Worm (Caenorhabditis elegans) whole organism, late embryonic: ENCODE data around the gene htas-1.
"Not testable (repeated sequence)": the region's sequence is repeated elsewhere in the genome, so short reads cannot be mapped to it uniquely, and the experiment has no call there.

Source experiments
- C38D4.7 ChIP-seq: fragments of 200-800 bp; sonication (Bioruptor generic); optimal IDR thresholded peaks from 2 replicates; lab custom pipeline; 2018; ENCODE audit warnings: mild to moderate bottlenecking, missing genetic modification characterization, moderate library complexity, missing compliant biosample characterization
- F13H6.1 ChIP-seq: sonication (generic microtip); optimal IDR thresholded peaks from 2 replicates; lab custom pipeline; 2016; ENCODE audit warnings: missing genetic modification characterization, missing compliant biosample characterization
- K09A11.1 ChIP-seq: sonication (generic microtip); optimal IDR thresholded peaks from 2 replicates; lab custom pipeline; 2017; ENCODE audit warnings: antibody characterized with exemption, mild to moderate bottlenecking, missing genetic modification characterization, missing compliant biosample characterization; ENCODE audit not compliant: insufficient read depth
- T23F11.4 ChIP-seq: fragments of 200-800 bp; sonication (Bioruptor generic); optimal IDR thresholded peaks from 2 replicates; lab custom pipeline; 2018; ENCODE audit warnings: mild to moderate bottlenecking, missing genetic modification characterization, missing compliant biosample characterization
- ahr-1 ChIP-seq: sonication (generic microtip); optimal IDR thresholded peaks from 2 replicates; lab custom pipeline; 2016; ENCODE audit warnings: missing genetic modification characterization, missing compliant biosample characterization
- ama-1 ChIP-seq: fragments of 150-350 bp; optimal IDR thresholded peaks from 2 replicates; lab custom pipeline; 2014
- ceh-18 ChIP-seq: sonication (generic microtip); optimal IDR thresholded peaks from 2 replicates; lab custom pipeline; 2016; ENCODE audit warnings: missing genetic modification characterization, missing compliant biosample characterization
- ceh-19 ChIP-seq: fragments of 200-800 bp; sonication (Bioruptor generic); optimal IDR thresholded peaks from 2 replicates; lab custom pipeline; 2018; ENCODE audit warnings: mild to moderate bottlenecking, missing genetic modification characterization, missing compliant biosample characterization
- ceh-22 ChIP-seq: sonication (generic microtip); optimal IDR thresholded peaks from 2 replicates; lab custom pipeline; 2017; ENCODE audit warnings: missing biosample characterization, missing genetic modification characterization
- ceh-30 ChIP-seq: fragments of 150-350 bp; optimal IDR thresholded peaks from 2 replicates; lab custom pipeline; 2014; ENCODE audit warnings: missing biosample characterization, missing genetic modification characterization
- ceh-31 ChIP-seq: sonication (generic microtip); optimal IDR thresholded peaks from 2 replicates; lab custom pipeline; 2016; ENCODE audit warnings: missing genetic modification characterization, missing compliant biosample characterization
- ceh-34 ChIP-seq: sonication (generic microtip); optimal IDR thresholded peaks from 2 replicates; lab custom pipeline; 2016; ENCODE audit warnings: mild to moderate bottlenecking, missing genetic modification characterization, missing compliant biosample characterization
- elt-2 ChIP-seq: sonication (generic microtip); optimal IDR thresholded peaks from 2 replicates; lab custom pipeline; 2016; ENCODE audit warnings: missing genetic modification reagents, missing genetic modification characterization, missing compliant biosample characterization
- eyg-1 ChIP-seq: sonication (generic microtip); optimal IDR thresholded peaks from 2 replicates; lab custom pipeline; 2016; ENCODE audit warnings: missing genotype, missing genetic modification characterization, missing compliant biosample characterization
- fkh-6 ChIP-seq: sonication (generic microtip); optimal IDR thresholded peaks from 2 replicates; lab custom pipeline; 2016; ENCODE audit warnings: missing genetic modification characterization, missing compliant biosample characterization
- gmeb-2 ChIP-seq: sonication (generic microtip); optimal IDR thresholded peaks from 2 replicates; lab custom pipeline; 2016; ENCODE audit warnings: missing genetic modification characterization, inconsistent platforms, missing compliant biosample characterization
- hlh-15 ChIP-seq: sonication (generic microtip); optimal IDR thresholded peaks from 2 replicates; lab custom pipeline; 2016; ENCODE audit warnings: missing genetic modification characterization, missing compliant biosample characterization
- hlh-30 ChIP-seq: sonication (generic microtip); optimal IDR thresholded peaks from 2 replicates; lab custom pipeline; 2017; ENCODE audit warnings: antibody characterized with exemption, missing genetic modification characterization, missing compliant biosample characterization; ENCODE audit not compliant: insufficient read depth
- hlh-6 ChIP-seq: sonication (generic microtip); optimal IDR thresholded peaks from 2 replicates; lab custom pipeline; 2016; ENCODE audit warnings: missing genotype, missing genetic modification characterization, missing compliant biosample characterization
- hlh-8 ChIP-seq: sonication (generic microtip); optimal IDR thresholded peaks from 2 replicates; lab custom pipeline; 2016; ENCODE audit warnings: missing genotype, missing genetic modification characterization, missing compliant biosample characterization
- lim-6 ChIP-seq: sonication (generic microtip); optimal IDR thresholded peaks from 2 replicates; lab custom pipeline; 2016; ENCODE audit warnings: missing genetic modification characterization, missing compliant biosample characterization
- lin-11 ChIP-seq: fragments of 200-800 bp; sonication (Bioruptor generic); optimal IDR thresholded peaks from 2 replicates; lab custom pipeline; 2018; ENCODE audit warnings: mild to moderate bottlenecking, missing genetic modification characterization, missing compliant biosample characterization
- pag-3 ChIP-seq: sonication (generic microtip); optimal IDR thresholded peaks from 2 replicates; lab custom pipeline; 2016; ENCODE audit warnings: missing compliant biosample characterization, missing genetic modification characterization, borderline replicate concordance
- pha-2 ChIP-seq: sonication (generic microtip); optimal IDR thresholded peaks from 2 replicates; lab custom pipeline; 2017; ENCODE audit warnings: mild to moderate bottlenecking, missing genetic modification characterization, missing compliant biosample characterization
- pha-4 ChIP-seq: fragments of 150-350 bp; optimal IDR thresholded peaks from 2 replicates; lab custom pipeline; 2018; ENCODE audit warnings: missing biosample characterization, missing genetic modification reagents, missing genetic modification characterization
- pros-1 ChIP-seq: fragments of 150-350 bp; optimal IDR thresholded peaks from 2 replicates; lab custom pipeline; 2014; ENCODE audit warnings: missing biosample characterization, missing genetic modification reagents, missing genetic modification characterization
- ref-2 ChIP-seq: sonication (generic microtip); optimal IDR thresholded peaks from 2 replicates; lab custom pipeline; 2016; ENCODE audit warnings: missing genetic modification characterization, missing compliant biosample characterization
- sox-4 ChIP-seq: sonication (generic microtip); optimal IDR thresholded peaks from 2 replicates; lab custom pipeline; 2017; ENCODE audit warnings: mild to moderate bottlenecking, missing genetic modification characterization, inconsistent platforms, missing compliant biosample characterization
- syd-9 ChIP-seq: sonication (generic microtip); optimal IDR thresholded peaks from 2 replicates; lab custom pipeline; 2016; ENCODE audit warnings: mild to moderate bottlenecking, missing genetic modification characterization, moderate library complexity, missing compliant biosample characterization
- tbx-7 ChIP-seq: sonication (generic microtip); optimal IDR thresholded peaks from 2 replicates; lab custom pipeline; 2016; ENCODE audit warnings: missing genotype, missing genetic modification characterization, missing compliant biosample characterization
- unc-42 ChIP-seq: sonication (generic microtip); optimal IDR thresholded peaks from 2 replicates; lab custom pipeline; 2016; ENCODE audit warnings: missing genotype, missing genetic modification characterization, missing compliant biosample characterization
- unc-86 ChIP-seq: sonication (generic microtip); optimal IDR thresholded peaks from 2 replicates; lab custom pipeline; 2016; ENCODE audit warnings: missing genetic modification characterization, missing compliant biosample characterization

htas-1 gene

ce11 chrIV:9688715-9689114, 5.4 kb upstream of the htas-1 start, which contains the start of gene msp-76:
TSS of gene msp-76 (plus strand) at chrIV:9689015.
- not testable (repeated sequence) for TF ChIP-seq hlh-15, ref-2, pha-4 (tag; lab: Kevin White, UChicago)

ce11 chrIV:9682514-9682913, 819 bp downstream of the htas-1 start, which contains the start of gene ins-7:
TSS of gene ins-7 (minus strand) at chrIV:9682845.
- no peak for TF ChIP-seq pha-4 (tag; lab: Kevin White, UChicago)
- TF ChIP-seq hlh-15 (tag; lab: Kevin White, UChicago), result no peak
- TF ChIP-seq hlh-6 (tag; lab: Kevin White, UChicago), result no peak
- TF ChIP-seq gmeb-2 (tag; lab: Kevin White, UChicago), result no peak
- TF ChIP-seq pha-2 (tag; lab: Kevin White, UChicago), result no peak
- TF ChIP-seq K09A11.1 (tag; lab: Kevin White, UChicago), result no peak
- no peak for TF ChIP-seq ahr-1 (tag; lab: Kevin White, UChicago)
- no peak for TF ChIP-seq lim-6 (tag; lab: Kevin White, UChicago)

ce11 chrIV:9680841-9681240, 2.5 kb downstream of the htas-1 start, which contains the start of gene ins-8:
TSS of gene ins-8 (minus strand) at chrIV:9680941.
- TF ChIP-seq C38D4.7, result no peak
- no peak for TF ChIP-seq tbx-7 (tag; lab: Kevin White, UChicago)

ce11 chrIV:9679296-9679695, 4.0 kb downstream of the htas-1 start:
- TF ChIP-seq elt-2 (tag; lab: Kevin White, UChicago) (peak; percentile 86), hlh-8 (tag; lab: Kevin White, UChicago) (no peak)

- TF ChIP-seq ama-1 (lab: Kevin White, UChicago) (no peak), hlh-30 (no peak), pros-1 (tag; lab: Kevin White, UChicago) (no peak), T23F11.4 (GFP tag; lab: Kevin White, UChicago) (no peak), pha-4 (tag; lab: Kevin White, UChicago) (no peak), ceh-30 (tag; lab: Kevin White, UChicago) (no peak), gmeb-2 (tag; lab: Kevin White, UChicago) (no peak), ceh-22 (tag; lab: Kevin White, UChicago) (no peak), ahr-1 (tag; lab: Kevin White, UChicago) (no peak), ceh-19 (no peak), tbx-7 (tag; lab: Kevin White, UChicago) (no peak), eyg-1 (tag; lab: Kevin White, UChicago) (no peak), unc-86 (tag; lab: Kevin White, UChicago) (no peak), lim-6 (tag; lab: Kevin White, UChicago) (no peak), pag-3 (tag; lab: Kevin White, UChicago) (no peak), lin-11 (tag; lab: Kevin White, UChicago) (no peak), sox-4 (no peak), fkh-6 (tag; lab: Kevin White, UChicago) (no peak), F13H6.1 (no peak)
- TF ChIP-seq, all 69 proteins: peak for 0
Observed at ce11 chrIV:9678007-9678406, 5.3 kb downstream of the htas-1 start.

- TF ChIP-seq syd-9 (tag; lab: Kevin White, UChicago) (no peak), hlh-30 (peak; percentile 45), ceh-34 (tag; lab: Kevin White, UChicago) (no peak), ceh-31 (peak; percentile 53), elt-2 (tag; lab: Kevin White, UChicago) (peak; percentile 71), ceh-18 (tag; lab: Kevin White, UChicago) (peak; percentile 7), pag-3 (tag; lab: Kevin White, UChicago) (no peak), unc-42 (tag; lab: Kevin White, UChicago) (peak; percentile 88), ref-2 (tag; lab: Kevin White, UChicago) (no peak)
Observed at ce11 chrIV:9677226-9677992, 5.9 kb downstream of the htas-1 start.
